Worm (Caenorhabditis elegans) whole organism, mixed stage, embryonic: ENCODE data around the gene golg-2.
A peak's percentile ranks its signal among the peaks of the same experiment; 100 is the strongest.

ENCODE experiments used
- M03D4.4 ChIP-seq: sonication (generic microtip); optimal IDR thresholded peaks from 2 replicates; lab custom pipeline; 2017; ENCODE audit warnings: mild to moderate bottlenecking, missing genetic modification characterization, missing compliant biosample characterization
- bed-3 ChIP-seq: fragments of 200-800 bp; sonication (Bioruptor generic); optimal IDR thresholded peaks from 3 replicates; lab custom pipeline; 2018; ENCODE audit warnings: mild to moderate bottlenecking, missing genetic modification characterization, moderate library complexity, missing compliant biosample characterization
- blmp-1 ChIP-seq: fragments of 150-350 bp; optimal IDR thresholded peaks from 2 replicates; lab custom pipeline; 2014; ENCODE audit warnings: missing biosample characterization, missing genetic modification characterization
- ceh-39 ChIP-seq: fragments of 150-350 bp; optimal IDR thresholded peaks from 2 replicates; lab custom pipeline; 2014; ENCODE audit warnings: missing biosample characterization, missing genetic modification characterization
- ceh-43 ChIP-seq: fragments of 200-800 bp; sonication (Bioruptor generic); optimal IDR thresholded peaks from 2 replicates; lab custom pipeline; 2018; ENCODE audit warnings: mild to moderate bottlenecking, missing genetic modification characterization, moderate library complexity, missing compliant biosample characterization
- ceh-83 ChIP-seq: fragments of 200-800 bp; sonication (Bioruptor generic); optimal IDR thresholded peaks from 2 replicates; lab custom pipeline; 2018; ENCODE audit warnings: mild to moderate bottlenecking, missing genetic modification characterization, missing compliant biosample characterization
- ces-1 ChIP-seq: fragments of 150-350 bp; optimal IDR thresholded peaks from 2 replicates; lab custom pipeline; 2014; ENCODE audit warnings: missing biosample characterization, missing genetic modification reagents, missing genetic modification characterization
- cnd-1 ChIP-seq: fragments of 200-800 bp; sonication (Bioruptor generic); optimal IDR thresholded peaks from 2 replicates; lab custom pipeline; 2018; ENCODE audit warnings: mild to moderate bottlenecking, missing genetic modification characterization, missing compliant biosample characterization
- drap-1 ChIP-seq: fragments of 200-800 bp; sonication (Bioruptor generic); optimal IDR thresholded peaks from 3 replicates; lab custom pipeline; 2018; ENCODE audit warnings: mild to moderate bottlenecking, missing genetic modification characterization, missing compliant biosample characterization
- elt-1 ChIP-seq: sonication (generic microtip); optimal IDR thresholded peaks from 2 replicates; lab custom pipeline; 2017; ENCODE audit warnings: missing genetic modification characterization, mild to moderate bottlenecking, missing compliant biosample characterization, antibody characterized with exemption, moderate library complexity, borderline replicate concordance; ENCODE audit not compliant: insufficient read depth
- elt-3 ChIP-seq: fragments of 150-350 bp; optimal IDR thresholded peaks from 2 replicates; lab custom pipeline; 2014; ENCODE audit warnings: missing biosample characterization, missing genetic modification characterization
- flh-1 ChIP-seq: fragments of 200-800 bp; sonication (Bioruptor generic); optimal IDR thresholded peaks from 2 replicates; lab custom pipeline; 2018; ENCODE audit warnings: mild to moderate bottlenecking, missing genetic modification characterization, moderate library complexity, missing compliant biosample characterization
- ham-2 ChIP-seq: fragments of 200-800 bp; sonication (Bioruptor generic); optimal IDR thresholded peaks from 2 replicates; lab custom pipeline; 2018; ENCODE audit warnings: mild to moderate bottlenecking, missing genetic modification characterization, missing compliant biosample characterization
- hlh-1 ChIP-seq: fragments of 150-350 bp; optimal IDR thresholded peaks from 2 replicates; lab custom pipeline; 2014; ENCODE audit warnings: missing biosample characterization, missing genetic modification reagents, missing genetic modification characterization
- lin-13 ChIP-seq: fragments of 150-350 bp; optimal IDR thresholded peaks from 2 replicates; lab custom pipeline; 2014; ENCODE audit warnings: missing biosample characterization, missing genetic modification characterization
- lin-32 ChIP-seq: fragments of 200-800 bp; sonication (Bioruptor generic); optimal IDR thresholded peaks from 2 replicates; lab custom pipeline; 2018; ENCODE audit warnings: mild to moderate bottlenecking, missing genetic modification characterization, missing compliant biosample characterization
- lsy-2 ChIP-seq: fragments of 150-350 bp; optimal IDR thresholded peaks from 2 replicates; lab custom pipeline; 2014; ENCODE audit warnings: missing biosample characterization, missing genetic modification characterization
- mab-5 ChIP-seq: fragments of 150-350 bp; optimal IDR thresholded peaks from 2 replicates; lab custom pipeline; 2014; ENCODE audit warnings: missing biosample characterization, missing genetic modification characterization
- mep-1 ChIP-seq: fragments of 150-350 bp; optimal IDR thresholded peaks from 2 replicates; lab custom pipeline; 2017; ENCODE audit warnings: missing biosample characterization, missing genetic modification reagents, missing genetic modification characterization, inconsistent platforms
- mls-2 ChIP-seq: sonication (generic microtip); optimal IDR thresholded peaks from 2 replicates; lab custom pipeline; 2016; ENCODE audit warnings: mild to moderate bottlenecking, missing genetic modification characterization, moderate library complexity, missing compliant biosample characterization
- nhr-12 ChIP-seq: fragments of 150-350 bp; optimal IDR thresholded peaks from 2 replicates; lab custom pipeline; 2014; ENCODE audit warnings: missing biosample characterization, missing genetic modification characterization
- nhr-2 ChIP-seq: fragments of 150-350 bp; optimal IDR thresholded peaks from 2 replicates; lab custom pipeline; 2014; ENCODE audit warnings: missing biosample characterization, missing genetic modification characterization
- nhr-237 ChIP-seq: fragments of 150-350 bp; optimal IDR thresholded peaks from 2 replicates; lab custom pipeline; 2014; ENCODE audit warnings: missing biosample characterization, missing genetic modification characterization
- nhr-28 ChIP-seq: fragments of 150-350 bp; optimal IDR thresholded peaks from 2 replicates; lab custom pipeline; 2014; ENCODE audit warnings: missing biosample characterization, missing genetic modification characterization
- nhr-76 ChIP-seq: sonication (generic microtip); optimal IDR thresholded peaks from 2 replicates; lab custom pipeline; 2017; ENCODE audit warnings: missing biosample characterization, missing genetic modification characterization
- pha-4 ChIP-seq: fragments of 150-350 bp; optimal IDR thresholded peaks from 2 replicates; lab custom pipeline; 2018; ENCODE audit warnings: missing biosample characterization, missing genetic modification reagents, missing genetic modification characterization
- sem-2 ChIP-seq: fragments of 200-800 bp; sonication (Bioruptor generic); optimal IDR thresholded peaks from 2 replicates; lab custom pipeline; 2018; ENCODE audit warnings: mild to moderate bottlenecking, missing genetic modification characterization, missing compliant biosample characterization
- snpc-4 ChIP-seq: fragments of 150-350 bp; optimal IDR thresholded peaks from 2 replicates; lab custom pipeline; 2014; ENCODE audit warnings: missing biosample characterization, missing genetic modification characterization
- sptf-1 ChIP-seq: sonication (generic microtip); optimal IDR thresholded peaks from 2 replicates; lab custom pipeline; 2017; ENCODE audit warnings: mild to moderate bottlenecking, missing genetic modification characterization, moderate library complexity, missing compliant biosample characterization
- tbx-8 ChIP-seq: fragments of 200-800 bp; sonication (Bioruptor generic); optimal IDR thresholded peaks from 2 replicates; lab custom pipeline; 2018; ENCODE audit warnings: mild to moderate bottlenecking, missing genetic modification characterization, moderate library complexity, missing compliant biosample characterization
- unc-120 ChIP-seq: sonication (generic microtip); optimal IDR thresholded peaks from 2 replicates; lab custom pipeline; 2017; ENCODE audit warnings: missing genetic modification characterization, missing compliant biosample characterization; ENCODE audit not compliant: poor library complexity, severe bottlenecking
- unc-39 ChIP-seq: fragments of 150-350 bp; optimal IDR thresholded peaks from 2 replicates; lab custom pipeline; 2014; ENCODE audit warnings: missing biosample characterization, missing genetic modification characterization
- unc-62 ChIP-seq: fragments of 150-350 bp; optimal IDR thresholded peaks from 2 replicates; lab custom pipeline; 2014; ENCODE audit warnings: missing biosample characterization, missing genetic modification reagents, missing genetic modification characterization
- zip-8 ChIP-seq: fragments of 150-350 bp; optimal IDR thresholded peaks from 2 replicates; lab custom pipeline; 2014; ENCODE audit warnings: missing biosample characterization, missing genetic modification characterization
- ztf-11 ChIP-seq: fragments of 150-350 bp; optimal IDR thresholded peaks from 2 replicates; lab custom pipeline; 2014; ENCODE audit warnings: missing biosample characterization, missing genetic modification characterization

Gene golg-2

ce11 chrII:5019389-5020108 lies 20.3 kb downstream of the golg-2 start:
- TF ChIP-seq cnd-1 (tag; lab: Kevin White, UChicago) (no peak), mls-2 (tag; lab: Kevin White, UChicago) (no peak), lin-32 (GFP tag; lab: Kevin White, UChicago) (no peak), nhr-28 (tag; lab: Kevin White, UChicago) (no peak), zip-8 (tag; lab: Kevin White, UChicago) (no peak), ceh-83 (no peak), elt-3 (tag; lab: Kevin White, UChicago) (peak; percentile 17)
- TF ChIP-seq, all 35 proteins: peak for 1

DNA sequence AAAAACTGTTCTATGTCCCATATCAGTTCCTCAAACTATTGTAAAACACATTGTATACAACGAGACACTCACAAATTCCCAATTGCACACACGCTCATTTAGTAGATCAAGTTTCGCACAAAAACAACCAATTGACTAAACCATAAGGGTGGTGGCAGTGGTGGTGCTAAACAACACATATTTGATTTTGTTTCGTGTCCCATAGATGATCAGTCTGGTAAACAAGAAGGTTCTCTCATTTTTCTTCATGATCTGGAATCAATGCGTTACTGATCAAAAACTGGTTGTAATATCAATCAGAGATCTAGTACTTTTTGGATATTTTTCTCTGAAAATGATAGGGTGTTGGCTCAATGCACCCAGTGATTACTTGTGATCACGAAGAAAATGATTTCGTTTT lies 21.3 kb downstream of the golg-2 start:
- TF ChIP-seq ceh-83: no peak
- TF ChIP-seq pha-4 (tag; lab: Kevin White, UChicago): no peak
- TF ChIP-seq flh-1 (GFP tag; lab: Kevin White, UChicago): no peak
- TF ChIP-seq nhr-12 (tag; lab: Kevin White, UChicago): no peak
- TF ChIP-seq ztf-11 (tag; lab: Kevin White, UChicago): no peak
- no peak for TF ChIP-seq lsy-2
- no peak for TF ChIP-seq M03D4.4
- no peak for TF ChIP-seq nhr-28 (tag; lab: Kevin White, UChicago)
- TF ChIP-seq elt-3 (tag; lab: Kevin White, UChicago): no peak
- no peak for TF ChIP-seq snpc-4 (tag; lab: Kevin White, UChicago)
- TF ChIP-seq mls-2 (tag; lab: Kevin White, UChicago): no peak
- no peak for TF ChIP-seq unc-120 (tag; lab: Kevin White, UChicago)
- no peak for TF ChIP-seq nhr-76 (tag; lab: Kevin White, UChicago)
- no peak for TF ChIP-seq mab-5 (tag; lab: Kevin White, UChicago)
- no peak for TF ChIP-seq sptf-1 (tag; lab: Kevin White, UChicago)
- no peak for TF ChIP-seq ceh-43 (GFP tag; lab: Kevin White, UChicago)

ce11 chrII:5016977-5017585 lies 22.8 kb downstream of the golg-2 start:
- TF ChIP-seq ces-1 (GFP tag; lab: Kevin White, UChicago) (peak; percentile 75), flh-1 (GFP tag; lab: Kevin White, UChicago) (no peak), tbx-8 (GFP tag; lab: Kevin White, UChicago) (no peak), hlh-1 (tag; lab: Kevin White, UChicago) (peak; percentile 7), M03D4.4 (no peak), mls-2 (tag; lab: Kevin White, UChicago) (peak; percentile 33), nhr-76 (tag; lab: Kevin White, UChicago) (no peak), ztf-11 (tag; lab: Kevin White, UChicago) (no peak), mep-1 (tag; lab: Kevin White, UChicago) (peak; percentile 13), sptf-1 (tag; lab: Kevin White, UChicago) (no peak), drap-1 (GFP tag; lab: Kevin White, UChicago) (no peak), ham-2 (GFP tag; lab: Kevin White, UChicago) (no peak), nhr-28 (tag; lab: Kevin White, UChicago) (no peak), cnd-1 (tag; lab: Kevin White, UChicago) (no peak), zip-8 (tag; lab: Kevin White, UChicago) (no peak), ceh-83 (no peak), unc-120 (tag; lab: Kevin White, UChicago) (peak; percentile 77), lsy-2 (no peak), lin-13 (tag; lab: Kevin White, UChicago) (no peak), nhr-12 (tag; lab: Kevin White, UChicago) (no peak), mab-5 (tag; lab: Kevin White, UChicago) (no peak), unc-62 (GFP tag; lab: Kevin White, UChicago) (no peak), unc-39 (tag; lab: Kevin White, UChicago) (peak; percentile 15), lin-32 (GFP tag; lab: Kevin White, UChicago) (no peak), elt-3 (tag; lab: Kevin White, UChicago) (no peak), bed-3 (GFP tag; lab: Kevin White, UChicago) (no peak), ceh-39 (no peak), elt-1 (peak; percentile 84), nhr-237 (tag; lab: Kevin White, UChicago) (no peak), sem-2 (GFP tag; lab: Kevin White, UChicago) (no peak), pha-4 (tag; lab: Kevin White, UChicago) (peak; percentile 33), blmp-1 (no peak), snpc-4 (tag; lab: Kevin White, UChicago) (no peak), nhr-2 (tag; lab: Kevin White, UChicago) (no peak), ceh-43 (GFP tag; lab: Kevin White, UChicago) (no peak)
